Fruit fly (Drosophila melanogaster) whole organism, embryonic: ENCODE data around the gene yellow-e2.

Experiments
- ATbp ChIP-seq: fragments of 200-800 bp; sonication (Bioruptor generic); optimal IDR thresholded peaks from 2 replicates; lab custom pipeline; 2017; ENCODE audit warnings: missing biosample characterization, mild to moderate bottlenecking, missing genetic modification characterization, missing genetic modification reagents
- Abd-B ChIP-seq: fragments of 200-800 bp; sonication (Bioruptor generic); optimal IDR thresholded peaks from 2 replicates; lab custom pipeline; 2018; ENCODE audit warnings: missing biosample characterization, mild to moderate bottlenecking, missing genetic modification characterization, moderate library complexity
- B-H1 ChIP-seq: fragments of 200-800 bp; sonication (Bioruptor generic); IDR thresholded peaks from 3 replicates; pipeline ENCODE4 v1.3.6; 2022; ENCODE audit warnings: missing biosample characterization, missing genetic modification characterization
- BtbVII ChIP-seq: fragments of 200-800 bp; sonication (Bioruptor generic); optimal IDR thresholded peaks from 3 replicates; lab custom pipeline; 2017; ENCODE audit warnings: missing biosample characterization, mild to moderate bottlenecking, missing genetic modification characterization
- CG10147 ChIP-seq: fragments of 200-800 bp; sonication (Bioruptor generic); optimal IDR thresholded peaks from 2 replicates; lab custom pipeline; 2019; ENCODE audit warnings: missing biosample characterization, mild to moderate bottlenecking, missing genetic modification characterization, moderate library complexity
- CG1024 ChIP-seq: fragments of 200-800 bp; sonication (Bioruptor generic); IDR thresholded peaks from 2 replicates; pipeline ENCODE4 v1.3.6; 2022; ENCODE audit warnings: missing biosample characterization, missing genetic modification characterization
- CG10366 ChIP-seq: fragments of 200-800 bp; sonication (Bioruptor generic); IDR thresholded peaks from 2 replicates; pipeline ENCODE4 v1.3.6; 2022; ENCODE audit warnings: missing biosample characterization, missing genetic modification characterization
- CG10979 ChIP-seq: fragments of 200-800 bp; sonication (Bioruptor generic); optimal IDR thresholded peaks from 2 replicates; lab custom pipeline; 2018; ENCODE audit warnings: missing biosample characterization, mild to moderate bottlenecking, missing genetic modification characterization, moderate library complexity
- CG11398 ChIP-seq: fragments of 200-800 bp; sonication (Bioruptor generic); optimal IDR thresholded peaks from 2 replicates; lab custom pipeline; 2016; ENCODE audit warnings: missing biosample characterization, missing genetic modification characterization
- CG12071 ChIP-seq: fragments of 200-800 bp; sonication (Bioruptor generic); optimal IDR thresholded peaks from 3 replicates; lab custom pipeline; 2018; ENCODE audit warnings: missing biosample characterization, mild to moderate bottlenecking, missing genetic modification characterization
- CG1647 ChIP-seq: fragments of 200-800 bp; sonication (Bioruptor generic); optimal IDR thresholded peaks from 3 replicates; lab custom pipeline; 2016; ENCODE audit warnings: missing biosample characterization, missing genetic modification characterization
- CG17912 ChIP-seq: fragments of 200-800 bp; sonication (Bioruptor generic); optimal IDR thresholded peaks from 2 replicates; lab custom pipeline; 2018; ENCODE audit warnings: missing biosample characterization, mild to moderate bottlenecking, missing genetic modification characterization
- CG2202 ChIP-seq: fragments of 200-800 bp; sonication (Bioruptor generic); optimal IDR thresholded peaks from 2 replicates; lab custom pipeline; 2018; ENCODE audit warnings: missing biosample characterization, mild to moderate bottlenecking, missing genetic modification characterization
- CG2712 ChIP-seq: fragments of 200-800 bp; optimal IDR thresholded peaks from 3 replicates; lab custom pipeline; 2019; ENCODE audit warnings: missing biosample characterization, mild to moderate bottlenecking, missing genetic modification characterization, moderate library complexity
- CG3065 ChIP-seq: fragments of 200-800 bp; sonication (Bioruptor generic); optimal IDR thresholded peaks from 2 replicates; lab custom pipeline; 2016; ENCODE audit warnings: missing biosample characterization, missing genetic modification characterization
- CG31441 ChIP-seq: fragments of 200-800 bp; sonication (Bioruptor generic); IDR thresholded peaks from 2 replicates; pipeline ENCODE4 v1.3.6; 2022; ENCODE audit warnings: missing biosample characterization, missing genetic modification characterization
- CG3726 ChIP-seq: fragments of 200-800 bp; sonication (Bioruptor generic); IDR thresholded peaks from 3 replicates; pipeline ENCODE4, ENCODE4 v1.3.6; 2022; ENCODE audit warnings: missing biosample characterization, missing genetic modification characterization
- CHES-1-like ChIP-seq: fragments of 200-800 bp; sonication (Bioruptor generic); optimal IDR thresholded peaks from 2 replicates; lab custom pipeline; 2016; ENCODE audit warnings: missing biosample characterization, missing genetic modification characterization
- Dip3 ChIP-seq: fragments of 200-800 bp; sonication (Bioruptor generic); optimal IDR thresholded peaks from 3 replicates; lab custom pipeline; 2016; ENCODE audit warnings: missing biosample characterization, missing genetic modification characterization
- Doc3 ChIP-seq: fragments of 200-800 bp; sonication (Bioruptor generic); IDR thresholded peaks from 3 replicates; pipeline ENCODE4 v1.3.6; 2022; ENCODE audit warnings: missing biosample characterization, missing genetic modification characterization; ENCODE audit not compliant: partially characterized antibody
- ERR ChIP-seq: fragments of 200-800 bp; sonication (Bioruptor generic); optimal IDR thresholded peaks from 2 replicates; lab custom pipeline; 2016; ENCODE audit warnings: missing biosample characterization, missing genetic modification characterization
- Elba2 ChIP-seq: fragments of 200-800 bp; sonication (Bioruptor generic); optimal IDR thresholded peaks from 3 replicates; lab custom pipeline; 2016; ENCODE audit warnings: missing biosample characterization, missing genetic modification characterization
- Fer3 ChIP-seq: fragments of 200-800 bp; sonication (Bioruptor generic); optimal IDR thresholded peaks from 2 replicates; lab custom pipeline; 2018; ENCODE audit warnings: missing biosample characterization, mild to moderate bottlenecking, missing genetic modification characterization, moderate library complexity
- GATAe ChIP-seq: fragments of 200-800 bp; sonication (Bioruptor generic); conservative IDR thresholded peaks from 2 replicates; pipeline ENCODE4 v1.3.6; 2022; ENCODE audit warnings: missing biosample characterization, missing genetic modification characterization
- Gug ChIP-seq: fragments of 200-800 bp; sonication (Bioruptor generic); IDR thresholded peaks from 4 replicates; pipeline ENCODE4 v1.3.6; 2022; ENCODE audit warnings: missing biosample characterization, missing genetic modification characterization
- HLH4C ChIP-seq: fragments of 200-800 bp; sonication (Bioruptor generic); IDR thresholded peaks from 3 replicates; pipeline ENCODE4 v1.3.6; 2022; ENCODE audit warnings: missing biosample characterization, missing genetic modification characterization; ENCODE audit not compliant: partially characterized antibody
- NFAT ChIP-seq: fragments of 200-800 bp; sonication (Bioruptor generic); IDR thresholded peaks from 2 replicates; pipeline ENCODE4 v1.3.6; 2022; ENCODE audit warnings: missing biosample characterization, missing genetic modification characterization
- Oaz ChIP-seq: fragments of 200-800 bp; sonication (Bioruptor generic); IDR thresholded peaks from 2 replicates; pipeline ENCODE4 v1.3.6; 2022; ENCODE audit warnings: missing biosample characterization, missing genetic modification characterization
- Ravus ChIP-seq: fragments of 200-800 bp; sonication (Bioruptor generic); IDR thresholded peaks from 2 replicates; pipeline ENCODE4 v1.3.6; 2022; ENCODE audit warnings: missing biosample characterization, missing genetic modification characterization
- Side ChIP-seq: fragments of 200-800 bp; sonication (Bioruptor generic); optimal IDR thresholded peaks from 2 replicates; lab custom pipeline; 2016; ENCODE audit warnings: missing biosample characterization, missing genetic modification characterization
- Ssrp ChIP-seq: fragments of 200-800 bp; sonication (Bioruptor generic); optimal IDR thresholded peaks from 2 replicates; lab custom pipeline; 2018; ENCODE audit warnings: missing biosample characterization, mild to moderate bottlenecking, missing genetic modification characterization, moderate library complexity
- dmrt11E ChIP-seq: fragments of 200-800 bp; sonication (Bioruptor generic); optimal IDR thresholded peaks from 3 replicates; lab custom pipeline; 2018; ENCODE audit warnings: missing biosample characterization, mild to moderate bottlenecking, missing genetic modification characterization, moderate library complexity
- dysf ChIP-seq: fragments of 200-800 bp; sonication (Bioruptor generic); IDR thresholded peaks from 3 replicates; pipeline ENCODE4 v1.3.6; 2022; ENCODE audit warnings: missing biosample characterization, missing genetic modification characterization
- ewg ChIP-seq: fragments of 200-800 bp; sonication (Bioruptor generic); optimal IDR thresholded peaks from 3 replicates; lab custom pipeline; 2017; ENCODE audit warnings: mild to moderate bottlenecking, missing biosample characterization, missing genetic modification reagents, missing genetic modification characterization
- gsb-n ChIP-seq: fragments of 200-800 bp; sonication (Bioruptor generic); optimal IDR thresholded peaks from 3 replicates; lab custom pipeline; 2018; ENCODE audit warnings: missing biosample characterization, mild to moderate bottlenecking, missing genetic modification characterization
- hb ChIP-seq: fragments of 200-800 bp; sonication (Bioruptor generic); IDR thresholded peaks from 3 replicates; pipeline ENCODE4 v1.3.6; 2022; ENCODE audit warnings: missing biosample characterization, missing genetic modification characterization; ENCODE audit not compliant: partially characterized antibody
- hbn ChIP-seq: fragments of 200-800 bp; sonication (Bioruptor generic); IDR thresholded peaks from 2 replicates; pipeline ENCODE4 v1.3.6; 2022; ENCODE audit warnings: missing biosample characterization, missing genetic modification characterization; ENCODE audit not compliant: partially characterized antibody
- kah ChIP-seq: fragments of 200-800 bp; sonication (Bioruptor generic); optimal IDR thresholded peaks from 2 replicates; lab custom pipeline; 2018; ENCODE audit warnings: missing biosample characterization, mild to moderate bottlenecking, missing genetic modification characterization
- ken ChIP-seq: fragments of 200-800 bp; sonication (Bioruptor generic); IDR thresholded peaks from 3 replicates; pipeline ENCODE4 v1.3.6; 2022; ENCODE audit warnings: missing biosample characterization, missing genetic modification characterization
- lab ChIP-seq: fragments of 200-800 bp; sonication (Bioruptor generic); optimal IDR thresholded peaks from 3 replicates; lab custom pipeline; 2017; ENCODE audit warnings: missing biosample characterization, missing genetic modification characterization, mild to moderate bottlenecking, moderate library complexity, missing genetic modification reagents
- lov ChIP-seq, 2 experiments: fragments of 200-800 bp in 1 of 2; fragments of >200 bp in 1 of 2; sonication (Bioruptor generic) in 1 of 2; IDR thresholded peaks in 1 of 2; optimal IDR thresholded peaks in 1 of 2; 2 replicates in 1 of 2; 3 replicates in 1 of 2; pipeline versions ENCODE4 v1.3.6 to Lab custom; 2017 to 2022; ENCODE audit warnings: missing biosample characterization in 1 of 2, missing genetic modification characterization in 1 of 2
- nerfin-1 ChIP-seq: fragments of 200-800 bp; sonication (Bioruptor generic); optimal IDR thresholded peaks from 3 replicates; lab custom pipeline; 2019; ENCODE audit warnings: missing biosample characterization, mild to moderate bottlenecking, missing genetic modification characterization, moderate library complexity
- onecut ChIP-seq: fragments of 200-800 bp; sonication (Bioruptor generic); IDR thresholded peaks from 2 replicates; pipeline ENCODE4 v1.3.6; 2022; ENCODE audit warnings: missing biosample characterization, missing genetic modification characterization
- pros ChIP-seq: fragments of 200-800 bp; sonication (Bioruptor generic); optimal IDR thresholded peaks from 3 replicates; lab custom pipeline; 2019; ENCODE audit warnings: missing biosample characterization, mild to moderate bottlenecking, missing genetic modification characterization, moderate library complexity
- schlank ChIP-seq: fragments of 200-800 bp; sonication (Bioruptor generic); optimal IDR thresholded peaks from 2 replicates; lab custom pipeline; 2018; ENCODE audit warnings: missing biosample characterization, mild to moderate bottlenecking, missing genetic modification characterization
- slp2 ChIP-seq: fragments of 200-800 bp; sonication (Bioruptor generic); optimal IDR thresholded peaks from 2 replicates; lab custom pipeline; 2016; ENCODE audit warnings: missing biosample characterization, missing genetic modification characterization
- stwl ChIP-seq: fragments of 200-800 bp; sonication (Bioruptor generic); optimal IDR thresholded peaks from 3 replicates; lab custom pipeline; 2018; ENCODE audit warnings: missing biosample characterization, mild to moderate bottlenecking, missing genetic modification characterization, moderate library complexity
- tin ChIP-seq: fragments of 200-800 bp; sonication (Bioruptor generic); optimal IDR thresholded peaks from 3 replicates; lab custom pipeline; 2016; ENCODE audit warnings: missing biosample characterization, missing genetic modification characterization
- tup ChIP-seq: fragments of 200-800 bp; sonication (Bioruptor generic); optimal IDR thresholded peaks from 2 replicates; lab custom pipeline; 2016; ENCODE audit warnings: missing biosample characterization, mild to moderate bottlenecking, missing genetic modification characterization, moderate library complexity
- z ChIP-seq: fragments of 200-800 bp; sonication (Bioruptor generic); IDR thresholded peaks from 3 replicates; pipeline ENCODE4 v1.3.6; 2022; ENCODE audit warnings: missing biosample characterization, missing genetic modification characterization

The yellow-e2 gene

DNA sequence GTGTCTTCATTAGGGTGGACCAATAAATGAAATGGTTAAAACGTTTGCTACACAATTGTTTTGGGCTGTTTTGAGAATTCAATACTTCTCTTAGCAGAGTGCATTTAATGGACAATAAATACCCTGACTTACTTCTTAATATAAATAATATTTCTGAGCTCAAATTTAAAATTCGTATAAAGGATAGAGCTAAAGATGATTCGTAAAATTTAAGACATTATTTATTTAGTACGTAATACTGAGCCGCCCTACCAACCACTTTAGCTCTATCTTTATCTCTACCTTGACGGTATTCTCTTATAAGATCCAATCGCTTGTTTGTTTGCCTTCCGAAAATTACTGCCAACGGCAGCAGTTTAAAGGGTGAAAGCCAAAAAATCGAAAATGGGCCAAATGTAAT is 26.8 kb upstream of the yellow-e2 start:
- TF ChIP-seq Elba2 (GFP tag; lab: Kevin White, UChicago) = no peak
- no peak for TF ChIP-seq hbn (GFP tag; lab: Robert Waterston, UW)
- no peak for TF ChIP-seq z
- 0 out of 2 replicates have a peak, but pooled peaks have one; percentile 12 for TF ChIP-seq NFAT (GFP tag; lab: Robert Waterston, UW)
- no peak for TF ChIP-seq GATAe
- peak; percentile 81 for TF ChIP-seq CG10979 (tag; lab: Kevin White, UChicago)
- peak; percentile 86 for TF ChIP-seq dysf
- TF ChIP-seq schlank (tag; lab: Kevin White, UChicago) = peak; percentile 36
- no peak for TF ChIP-seq lov (optimal IDR thresholded peaks at IDR 0.05; lab: Kevin White, UChicago)
- TF ChIP-seq lov (GFP tag; IDR thresholded peaks at IDR 0.05; lab: Robert Waterston, UW) = no peak
- TF ChIP-seq ATbp (GFP tag; lab: Kevin White, UChicago) = peak; percentile 71
- peak; percentile 85 for TF ChIP-seq CG2712 (tag; lab: Kevin White, UChicago)
- peak; percentile 77 for TF ChIP-seq CG10366 (GFP tag; lab: Robert Waterston, UW)
- TF ChIP-seq dmrt11E = peak; percentile 87
- TF ChIP-seq CG3726 (GFP tag; lab: Robert Waterston, UW) = no peak
- no peak for TF ChIP-seq CG11398
- no peak for TF ChIP-seq hb (GFP tag; lab: Robert Waterston, UW)
- no peak for TF ChIP-seq slp2 (GFP tag; lab: Kevin White, UChicago)
- TF ChIP-seq Side (GFP tag; lab: Kevin White, UChicago) = peak; percentile 44
- TF ChIP-seq pros (GFP tag; lab: Kevin White, UChicago) = no peak
- TF ChIP-seq CG12071 (GFP tag; lab: Kevin White, UChicago) = peak; percentile 62
- peak; percentile 44; the same call in 1 of the 2 replicates for TF ChIP-seq Oaz (GFP tag; lab: Robert Waterston, UW)
- TF ChIP-seq CG17912 (GFP tag; lab: Kevin White, UChicago) = no peak
- TF ChIP-seq gsb-n (tag; lab: Kevin White, UChicago) = peak; percentile 83
- peak; percentile 74 for TF ChIP-seq nerfin-1 (tag; lab: Kevin White, UChicago)
- TF ChIP-seq Dip3 = peak; percentile 13
- peak; percentile 62 for TF ChIP-seq B-H1 (GFP tag; lab: Robert Waterston, UW)
- TF ChIP-seq ERR (GFP tag; lab: Kevin White, UChicago) = no peak
- TF ChIP-seq CG1647 = no peak
- peak; percentile 60 for TF ChIP-seq BtbVII (GFP tag; lab: Kevin White, UChicago)
- TF ChIP-seq Fer3 (tag; lab: Kevin White, UChicago) = peak; percentile 63
- TF ChIP-seq lab (GFP tag; lab: Kevin White, UChicago) = peak; percentile 82
- peak; percentile 71 for TF ChIP-seq CG2202 (tag; lab: Kevin White, UChicago)
- TF ChIP-seq CG3065 = peak; percentile 33
- peak; percentile 74 for TF ChIP-seq CG31441 (GFP tag; lab: Robert Waterston, UW)
- TF ChIP-seq Doc3 (GFP tag; lab: Robert Waterston, UW) = no peak
- no peak for TF ChIP-seq Gug (GFP tag; lab: Robert Waterston, UW)
- peak; percentile 70 for TF ChIP-seq CG10147 (GFP tag; lab: Kevin White, UChicago)
- TF ChIP-seq tin (GFP tag; lab: Kevin White, UChicago) = peak; percentile 32
- TF ChIP-seq onecut (GFP tag; lab: Robert Waterston, UW) = peak; percentile 47
- TF ChIP-seq CG1024 = no peak
- TF ChIP-seq ewg = peak; percentile 74
- peak; percentile 28; the same call in 1 of the 3 replicates for TF ChIP-seq ken (GFP tag; lab: Robert Waterston, UW)
- TF ChIP-seq Abd-B (GFP tag; lab: Kevin White, UChicago) = peak; percentile 65
- TF ChIP-seq CHES-1-like = peak; percentile 56
- no peak for TF ChIP-seq tup (GFP tag; lab: Kevin White, UChicago)
- peak; percentile 69 for TF ChIP-seq kah (GFP tag; lab: Kevin White, UChicago)
- peak; percentile 86 for TF ChIP-seq Ssrp (tag; lab: Kevin White, UChicago)
- TF ChIP-seq Ravus = no peak; the same call in 1 of the 2 replicates
- TF ChIP-seq stwl = no peak
- no peak for TF ChIP-seq HLH4C (GFP tag; lab: Robert Waterston, UW)
